Worm (Caenorhabditis elegans): Measurements from ENCODE around the gene F38A5.6.

DNA sequence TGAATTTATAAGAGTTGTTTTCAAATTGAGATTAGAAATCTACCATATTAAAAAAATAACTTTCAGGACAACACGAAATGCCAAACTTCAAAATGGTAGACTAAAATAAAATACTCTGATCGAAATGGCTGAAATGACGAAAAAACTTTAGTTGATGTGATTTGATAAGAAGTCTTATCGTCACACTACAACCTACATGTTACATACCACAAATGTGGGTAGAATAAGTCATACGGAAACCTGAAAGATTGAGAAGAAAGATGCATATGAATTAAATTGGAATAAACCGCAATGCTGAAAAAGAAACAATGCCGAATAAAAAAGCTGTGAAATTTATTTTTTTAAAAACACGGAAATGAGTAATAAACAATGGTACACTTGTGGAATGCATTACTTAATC is 9.9 kb upstream of the F38A5.6 start:
- TF ChIP-seq him-1 (tag; optimal IDR thresholded peaks at IDR 0.05) = no peak
- no peak for TF ChIP-seq W03F9.2 (tag; optimal IDR thresholded peaks at IDR 0.05)
- TF ChIP-seq dao-5 (tag; optimal IDR thresholded peaks at IDR 0.05) = no peak
